Worm (Caenorhabditis elegans): ENCODE results near the gene str-129.

ce11 chrV:8073162-8073561, 19.1 kb downstream of the str-129 start:
- TF ChIP-seq flt-1 (GFP tag; IDR thresholded peaks at IDR 0.05) (no peak), scrt-1 (GFP tag; IDR thresholded peaks at IDR 0.05) (no peak), ama-1 (optimal IDR thresholded peaks at IDR 0.05) (no peak), hnd-1 (tag; optimal IDR thresholded peaks at IDR 0.05) (no peak), ceh-13 (GFP tag; optimal IDR thresholded peaks at IDR 0.05) (no peak), ceh-36 (tag; optimal IDR thresholded peaks at IDR 0.05) (no peak), F13C5.2 (tag; optimal IDR thresholded peaks at IDR 0.05) (no peak)
